Worm (Caenorhabditis elegans) whole organism, early embryonic: ENCODE results near the gene rip-1.

ENCODE experiments used
- aly-1 ChIP-seq: sonication (generic microtip); optimal IDR thresholded peaks from 2 replicates; lab custom pipeline; 2016; ENCODE audit warnings: missing genetic modification characterization, missing compliant biosample characterization
- ama-1 ChIP-seq: fragments of 150-350 bp; optimal IDR thresholded peaks from 2 replicates; lab custom pipeline; 2014
- ceh-13 ChIP-seq: fragments of 200-800 bp; sonication (Bioruptor generic); optimal IDR thresholded peaks from 2 replicates; lab custom pipeline; 2018; ENCODE audit warnings: mild to moderate bottlenecking, missing genetic modification characterization, missing compliant biosample characterization
- ceh-36 ChIP-seq: sonication (generic microtip); optimal IDR thresholded peaks from 2 replicates; lab custom pipeline; 2016; ENCODE audit warnings: missing genetic modification characterization, inconsistent platforms, missing compliant biosample characterization
- ets-7 ChIP-seq: sonication (generic microtip); optimal IDR thresholded peaks from 2 replicates; lab custom pipeline; 2016; ENCODE audit warnings: missing genotype, missing genetic modification characterization, missing compliant biosample characterization
- hmbx-1 ChIP-seq: sonication (generic microtip); optimal IDR thresholded peaks from 2 replicates; lab custom pipeline; 2016; ENCODE audit warnings: mild to moderate bottlenecking, missing genetic modification characterization, missing compliant biosample characterization
- pes-1 ChIP-seq: fragments of 200-800 bp; sonication (Bioruptor generic); IDR thresholded peaks from 2 replicates; pipeline ENCODE4 v1.3.6; 2022; ENCODE audit warnings: missing genetic modification reagents, missing genetic modification characterization, missing compliant biosample characterization
- tbx-11 ChIP-seq: fragments of 200-800 bp; sonication (Bioruptor generic); IDR thresholded peaks from 2 replicates; pipeline ENCODE4 v1.3.6; 2022; ENCODE audit warnings: missing genetic modification characterization, missing compliant biosample characterization
- tbx-37 ChIP-seq: fragments of 200-800 bp; sonication (Bioruptor generic); conservative IDR thresholded peaks from 2 replicates; pipeline ENCODE4 v1.3.6; 2022; ENCODE audit warnings: missing genetic modification reagents, missing genetic modification characterization, missing compliant biosample characterization
- tra-4 ChIP-seq: sonication (generic microtip); optimal IDR thresholded peaks from 2 replicates; lab custom pipeline; 2017; ENCODE audit warnings: missing genetic modification characterization, missing compliant biosample characterization

- TF ChIP-seq ceh-13 = no peak
- TF ChIP-seq pes-1 (GFP tag; lab: Robert Waterston, UW) = no peak
- no peak for TF ChIP-seq aly-1 (tag; lab: Kevin White, UChicago)
- no peak for TF ChIP-seq hmbx-1
- TF ChIP-seq tra-4 = no peak
- no peak for TF ChIP-seq tbx-37 (GFP tag; lab: Robert Waterston, UW)
- no peak for TF ChIP-seq tbx-11 (GFP tag; lab: Robert Waterston, UW)
- TF ChIP-seq ceh-36 (tag; lab: Kevin White, UChicago) = no peak
- TF ChIP-seq ama-1 (lab: Kevin White, UChicago) = no peak
- TF ChIP-seq ets-7 (tag; lab: Kevin White, UChicago) = no peak
These were observed 2.7 kb upstream of the rip-1 start for ce11 chrIII:10261256-10261655.
